Fruit fly (Drosophila melanogaster): ENCODE results near the gene Nmd3.

Nmd3 gene

DNA sequence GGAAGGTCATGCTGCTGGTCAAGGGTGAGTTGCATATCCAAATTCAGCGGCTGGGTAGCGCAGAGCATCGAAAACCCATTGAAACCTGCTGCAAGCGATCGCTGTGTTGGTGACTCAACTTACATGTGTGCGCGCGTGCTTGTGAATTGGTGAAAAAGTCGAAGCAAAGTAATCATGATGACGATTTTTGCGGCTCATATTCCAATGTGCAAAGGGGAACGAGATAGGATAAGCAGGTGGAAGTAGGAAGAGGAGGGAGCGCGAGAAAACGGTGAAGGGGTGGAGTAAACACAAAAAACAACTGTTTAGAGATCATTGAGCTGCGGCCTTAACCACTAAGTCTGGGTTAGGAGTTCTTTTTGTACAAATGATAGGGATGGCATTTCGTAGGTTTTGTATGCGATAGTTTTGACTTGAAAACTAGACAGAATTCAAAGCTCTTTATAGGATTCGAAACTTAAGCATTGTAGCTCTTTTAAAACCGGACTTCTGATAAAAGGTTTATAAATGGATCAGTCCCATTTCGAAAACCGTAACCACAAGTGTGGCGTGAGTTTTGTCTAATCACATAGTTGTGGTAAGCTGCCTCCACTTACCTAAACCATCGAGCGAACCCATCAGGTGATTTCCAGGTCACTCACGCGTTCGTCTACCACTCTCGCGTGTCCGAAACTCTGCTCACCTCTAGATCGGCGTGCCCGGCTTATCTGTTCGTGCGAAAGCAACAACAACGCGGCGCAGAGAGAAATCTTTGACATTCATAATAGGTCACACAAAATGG is 38.6 kb downstream of the Nmd3 start (continued):
- TF ChIP-seq Sin3A (optimal IDR thresholded peaks at IDR 0.05) (no peak), bowl (GFP tag; IDR thresholded peaks at IDR 0.05) (no peak), chn (GFP tag; optimal IDR thresholded peaks at IDR 0.05) (no peak), slou (GFP tag; optimal IDR thresholded peaks at IDR 0.05) (no peak), dan (GFP tag; IDR thresholded peaks at IDR 0.05) (no peak), CG15011 (GFP tag; optimal IDR thresholded peaks at IDR 0.05) (no peak), CG17361 (GFP tag; IDR thresholded peaks at IDR 0.05) (peak; percentile 51; the same call in 1 of the 3 replicates), Ptx1 (GFP tag; IDR thresholded peaks at IDR 0.05) (peak; percentile 39), ATbp (GFP tag; optimal IDR thresholded peaks at IDR 0.05) (no peak), Abd-B (GFP tag; optimal IDR thresholded peaks at IDR 0.05) (no peak), Atf-2 (GFP tag; optimal IDR thresholded peaks at IDR 0.05) (no peak), CG13123 (GFP tag; optimal IDR thresholded peaks at IDR 0.05) (no peak), Optix (GFP tag; IDR thresholded peaks at IDR 0.05) (no peak), CG6654 (GFP tag; optimal IDR thresholded peaks at IDR 0.05) (no peak), CG4820 (GFP tag; optimal IDR thresholded peaks at IDR 0.05) (no peak), Fer2 (tag; optimal IDR thresholded peaks at IDR 0.05) (no peak), CG15073 (GFP tag; optimal IDR thresholded peaks at IDR 0.05) (no peak), CG7786 (GFP tag; optimal IDR thresholded peaks at IDR 0.05) (peak; percentile 56), CG11695 (GFP tag; IDR thresholded peaks at IDR 0.05) (no peak), CG18599 (GFP tag; optimal IDR thresholded peaks at IDR 0.05) (peak; percentile 64), disco-r (GFP tag; optimal IDR thresholded peaks at IDR 0.05) (peak; percentile 5), dati (GFP tag; IDR thresholded peaks at IDR 0.05) (no peak), Bdp1 (GFP tag; optimal IDR thresholded peaks at IDR 0.05) (no peak), pnt (GFP tag; optimal IDR thresholded peaks at IDR 0.05) (peak; percentile 1), so (GFP tag; IDR thresholded peaks at IDR 0.05) (no peak), CG43689 (GFP tag; IDR thresholded peaks at IDR 0.05) (no peak), bcd (GFP tag; optimal IDR thresholded peaks at IDR 0.05) (peak; percentile 42), Adf1 (GFP tag; IDR thresholded peaks at IDR 0.05) (no peak), CG42726 (GFP tag; IDR thresholded peaks at IDR 0.05; ENCODE audit: partially characterized antibody) (no peak), luna (GFP tag; optimal IDR thresholded peaks at IDR 0.05) (peak; percentile 27), Neu2 (GFP tag; optimal IDR thresholded peaks at IDR 0.05; ENCODE audit: borderline replicate concordance) (no peak), Poxn (GFP tag; IDR thresholded peaks at IDR 0.05) (no peak), Ets65A (GFP tag) (peak; percentile 89), corto (GFP tag; optimal IDR thresholded peaks at IDR 0.05) (peak; percentile 67), CG30020 (tag; optimal IDR thresholded peaks at IDR 0.05) (no peak), CG3065 (GFP tag; optimal IDR thresholded peaks at IDR 0.05) (no peak), pzg (GFP tag; optimal IDR thresholded peaks at IDR 0.05) (peak; percentile 12), chm (GFP tag; IDR thresholded peaks at IDR 0.05) (no peak), Hr39 (optimal IDR thresholded peaks at IDR 0.05) (no peak), bab2 (GFP tag; optimal IDR thresholded peaks at IDR 0.05) (peak; percentile 23), CG12942 (GFP tag; optimal IDR thresholded peaks at IDR 0.05) (no peak), ac (GFP tag; optimal IDR thresholded peaks at IDR 0.05) (no peak), gcm (GFP tag; optimal IDR thresholded peaks at IDR 0.05) (no peak), kay (GFP tag; optimal IDR thresholded peaks at IDR 0.05) (no peak), CG7745 (tag; optimal IDR thresholded peaks at IDR 0.05) (no peak), wor (GFP tag; IDR thresholded peaks at IDR 0.05) (no peak), sob (GFP tag; IDR thresholded peaks at IDR 0.05) (peak; percentile 42), dimm (GFP tag; IDR thresholded peaks at IDR 0.05) (0 out of 2 replicates have a peak, but pooled peaks have one; percentile 20), seq (GFP tag; IDR thresholded peaks at IDR 0.05) (no peak), ci (GFP tag; IDR thresholded peaks at IDR 0.05) (peak; percentile 49; the same call in 1 of the 3 replicates), CG4424 (GFP tag; optimal IDR thresholded peaks at IDR 0.05) (peak; percentile 8), Med (GFP tag) (peak; percentile 92)

All from whole organism, embryonic.